Fruit fly (Drosophila melanogaster): ENCODE measurements around the gene Mkp3.

- TF ChIP-seq pan (optimal IDR thresholded peaks at IDR 0.05) (no peak), Dll (optimal IDR thresholded peaks at IDR 0.05) (no peak), CG8478 (optimal IDR thresholded peaks at IDR 0.05) (no peak), psq (optimal IDR thresholded peaks at IDR 0.05) (no peak), EcR (GFP tag; optimal IDR thresholded peaks at IDR 0.05) (no peak)
Observed at dm6 chr3L:19063410-19063752, 22.8 kb downstream of the Mkp3 start.

All from whole organism.